Worm (Caenorhabditis elegans) whole organism, L2 larva: ENCODE results near the gene zig-12.
A peak's percentile ranks its signal among the peaks of the same experiment; 100 is the strongest.
"Not testable (repeated sequence)": the region's sequence is repeated elsewhere in the genome, so short reads cannot be mapped to it uniquely, and the experiment has no call there.

Experiments used
- C34F6.9 ChIP-seq: fragments of 150-350 bp; optimal IDR thresholded peaks from 2 replicates; lab custom pipeline; 2014; ENCODE audit warnings: missing biosample characterization, missing genetic modification characterization
- F13H6.1 ChIP-seq: sonication (generic microtip); optimal IDR thresholded peaks from 2 replicates; lab custom pipeline; 2016; ENCODE audit warnings: missing genetic modification characterization, missing compliant biosample characterization
- R02D3.7 ChIP-seq: fragments of 150-350 bp; optimal IDR thresholded peaks from 2 replicates; lab custom pipeline; 2014; ENCODE audit warnings: missing biosample characterization, missing genetic modification characterization
- Y55F3AM.14 ChIP-seq: fragments of 200-800 bp; sonication (Bioruptor generic); optimal IDR thresholded peaks from 2 replicates; lab custom pipeline; 2018; ENCODE audit warnings: mild to moderate bottlenecking, missing genetic modification characterization, missing compliant biosample characterization
- ZK546.5 ChIP-seq: sonication (generic microtip); optimal IDR thresholded peaks from 2 replicates; lab custom pipeline; 2017; ENCODE audit warnings: missing biosample characterization, missing genetic modification characterization
- alr-1 ChIP-seq: fragments of 150-350 bp; optimal IDR thresholded peaks from 2 replicates; lab custom pipeline; 2014; ENCODE audit warnings: missing biosample characterization, missing genetic modification characterization
- aly-2 ChIP-seq: fragments of 150-350 bp; optimal IDR thresholded peaks from 2 replicates; lab custom pipeline; 2014; ENCODE audit warnings: missing biosample characterization, missing genetic modification characterization
- ama-1 ChIP-seq: fragments of 150-350 bp; optimal IDR thresholded peaks from 2 replicates; lab custom pipeline; 2018; ENCODE audit warnings: inconsistent platforms
- blmp-1 ChIP-seq: sonication (generic microtip); optimal IDR thresholded peaks from 2 replicates; lab custom pipeline; 2017; ENCODE audit warnings: missing genetic modification characterization, mild to moderate bottlenecking, missing compliant biosample characterization, antibody characterized with exemption, moderate library complexity; ENCODE audit not compliant: insufficient read depth
- crh-2 ChIP-seq: sonication (generic microtip); optimal IDR thresholded peaks from 2 replicates; lab custom pipeline; 2017; ENCODE audit warnings: missing biosample characterization, missing genetic modification characterization
- egl-27 ChIP-seq: sonication (generic microtip); optimal IDR thresholded peaks from 3 replicates; lab custom pipeline; 2017; ENCODE audit warnings: missing biosample characterization, missing genetic modification reagents, missing genetic modification characterization
- elt-3 ChIP-seq: sonication (generic microtip); optimal IDR thresholded peaks from 2 replicates; lab custom pipeline; 2017; ENCODE audit warnings: missing biosample characterization, missing genetic modification characterization
- fos-1 ChIP-seq: fragments of 150-350 bp; optimal IDR thresholded peaks from 2 replicates; lab custom pipeline; 2014; ENCODE audit warnings: missing biosample characterization, missing genetic modification characterization
- gmeb-1 ChIP-seq: fragments of 150-350 bp; optimal IDR thresholded peaks from 2 replicates; lab custom pipeline; 2014; ENCODE audit warnings: missing biosample characterization, missing genetic modification characterization
- lin-11 ChIP-seq: fragments of 150-350 bp; sonication (generic microtip); optimal IDR thresholded peaks from 2 replicates; lab custom pipeline; 2014; ENCODE audit warnings: missing biosample characterization, missing genetic modification characterization, inconsistent platforms, mixed read lengths
- lin-13 ChIP-seq: fragments of 150-350 bp; optimal IDR thresholded peaks from 2 replicates; lab custom pipeline; 2014; ENCODE audit warnings: missing biosample characterization, missing genetic modification reagents, missing genetic modification characterization
- lin-39 ChIP-seq: fragments of 150-350 bp; optimal IDR thresholded peaks from 2 replicates; lab custom pipeline; 2014; ENCODE audit warnings: missing biosample characterization, missing genetic modification reagents, missing genetic modification characterization
- lsy-2 ChIP-seq, 2 experiments: fragments of 150-350 bp in 1 of 2; sonication (generic microtip) in 1 of 2; optimal IDR thresholded peaks; 2 replicates each; lab custom pipeline; 2014 to 2017; ENCODE audit warnings: missing biosample characterization in 2 of 2, missing genetic modification characterization in 2 of 2
- mab-5 ChIP-seq: fragments of 150-350 bp; optimal IDR thresholded peaks from 2 replicates; lab custom pipeline; 2014; ENCODE audit warnings: missing biosample characterization, missing genetic modification characterization
- mbf-1 ChIP-seq: sonication (generic microtip); optimal IDR thresholded peaks from 2 replicates; lab custom pipeline; 2017; ENCODE audit warnings: missing biosample characterization, missing genetic modification characterization
- nhr-10 ChIP-seq: sonication (generic microtip); optimal IDR thresholded peaks from 2 replicates; lab custom pipeline; 2017; ENCODE audit warnings: missing biosample characterization, missing genetic modification characterization
- nhr-129 ChIP-seq: fragments of 150-350 bp; optimal IDR thresholded peaks from 2 replicates; lab custom pipeline; 2014; ENCODE audit warnings: missing biosample characterization, missing genetic modification characterization
- nhr-21 ChIP-seq: fragments of 150-350 bp; optimal IDR thresholded peaks from 2 replicates; lab custom pipeline; 2014; ENCODE audit warnings: missing biosample characterization, missing genetic modification characterization
- nhr-23 ChIP-seq: fragments of 150-350 bp; optimal IDR thresholded peaks from 2 replicates; lab custom pipeline; 2014; ENCODE audit warnings: missing biosample characterization, missing genetic modification reagents, missing genetic modification characterization
- nhr-237 ChIP-seq: fragments of 150-350 bp; optimal IDR thresholded peaks from 2 replicates; lab custom pipeline; 2014; ENCODE audit warnings: missing biosample characterization, missing genetic modification characterization
- nhr-25 ChIP-seq: fragments of 150-350 bp; sonication (generic microtip); optimal IDR thresholded peaks from 3 replicates; lab custom pipeline; 2014; ENCODE audit warnings: missing biosample characterization, missing genetic modification characterization
- nhr-77 ChIP-seq: fragments of 150-350 bp; optimal IDR thresholded peaks from 2 replicates; lab custom pipeline; 2014; ENCODE audit warnings: missing biosample characterization, missing genetic modification characterization
- peb-1 ChIP-seq: fragments of 150-350 bp; optimal IDR thresholded peaks from 2 replicates; lab custom pipeline; 2014; ENCODE audit warnings: missing biosample characterization, missing genetic modification characterization
- sem-4 ChIP-seq: fragments of 150-350 bp; optimal IDR thresholded peaks from 2 replicates; lab custom pipeline; 2014; ENCODE audit warnings: missing biosample characterization, missing genetic modification reagents, missing genetic modification characterization
- sma-3 ChIP-seq: sonication (generic microtip); optimal IDR thresholded peaks from 2 replicates; lab custom pipeline; 2016; ENCODE audit warnings: missing genetic modification reagents, missing genetic modification characterization, missing compliant biosample characterization
- sma-9 ChIP-seq, 2 experiments: fragments of 150-350 bp in 1 of 2; sonication (generic microtip) in 1 of 2; optimal IDR thresholded peaks; 2 replicates each; lab custom pipeline; 2014 to 2016; ENCODE audit warnings: missing genetic modification characterization in 2 of 2, mild to moderate bottlenecking in 1 of 2, missing biosample characterization in 1 of 2, missing compliant biosample characterization in 1 of 2, missing genetic modification reagents in 1 of 2, moderate library complexity in 1 of 2
- snpc-4 ChIP-seq: fragments of 150-350 bp; optimal IDR thresholded peaks from 2 replicates; lab custom pipeline; 2014; ENCODE audit warnings: missing biosample characterization, missing genetic modification characterization
- unc-55 ChIP-seq: fragments of 150-350 bp; sonication (generic microtip); optimal IDR thresholded peaks from 3 replicates; lab custom pipeline; 2014; ENCODE audit warnings: missing biosample characterization, missing genetic modification reagents, missing genetic modification characterization
- unc-62 ChIP-seq: fragments of 150-350 bp; optimal IDR thresholded peaks from 2 replicates; lab custom pipeline; 2014; ENCODE audit warnings: missing biosample characterization, missing genetic modification reagents, missing genetic modification characterization
- ztf-1 ChIP-seq: fragments of 200-800 bp; sonication (Bioruptor generic); conservative IDR thresholded peaks from 2 replicates; pipeline ENCODE4 v1.3.6; 2022; ENCODE audit warnings: missing genetic modification characterization, missing compliant biosample characterization
- ztf-11 ChIP-seq: sonication (generic microtip); optimal IDR thresholded peaks from 2 replicates; lab custom pipeline; 2017; ENCODE audit warnings: missing biosample characterization, missing genetic modification characterization
- ztf-4 ChIP-seq: fragments of 150-350 bp; optimal IDR thresholded peaks from 2 replicates; lab custom pipeline; 2014; ENCODE audit warnings: missing biosample characterization, missing genetic modification characterization

The zig-12 gene

DNA sequence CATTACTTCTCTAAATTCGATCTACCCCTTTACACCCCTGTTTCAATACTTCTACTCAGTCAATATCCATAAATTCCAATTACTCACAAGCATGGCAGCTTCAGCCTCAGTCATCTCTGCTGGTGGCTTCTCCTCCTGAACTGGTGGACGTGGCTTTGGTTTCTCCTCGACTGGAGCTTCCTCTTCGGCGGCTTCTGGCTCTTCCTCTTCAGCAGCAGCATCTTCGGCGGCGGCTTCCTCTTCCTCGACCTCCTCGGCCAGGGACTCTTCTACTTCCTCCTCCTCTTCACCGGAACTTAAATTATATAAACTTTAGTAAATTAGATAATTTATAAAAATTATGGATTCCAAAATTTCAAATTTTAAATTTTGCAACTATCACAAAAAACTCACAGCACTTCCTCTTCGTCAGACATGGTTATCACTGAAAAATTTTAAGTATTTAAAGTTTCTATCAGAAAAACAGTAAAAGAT lies 40.5 kb upstream of the zig-12 start, which contains the start of gene tnt-2:
Gene tnt-2 (minus strand): TSS at position 424 of the 474 bp plus-strand sequence.
- TF ChIP-seq nhr-10 (tag; lab: Kevin White, UChicago) = no peak
- no peak for TF ChIP-seq gmeb-1 (tag; lab: Kevin White, UChicago)
- TF ChIP-seq ztf-4 (tag; lab: Kevin White, UChicago) = no peak
- TF ChIP-seq ztf-1 = no peak
- no peak for TF ChIP-seq alr-1 (tag; lab: Kevin White, UChicago)
- TF ChIP-seq, all 48 proteins: peak for 0

- TF ChIP-seq Y55F3AM.14 (GFP tag; lab: Kevin White, UChicago) (no peak), lsy-2 (tag; optimal IDR thresholded peaks at IDR 0.05; lab: Kevin White, UChicago) (peak in 1 of 2 experiments; percentile 35), alr-1 (tag; lab: Kevin White, UChicago) (no peak), C34F6.9 (tag; lab: Kevin White, UChicago) (no peak), nhr-77 (no peak), ZK546.5 (tag; lab: Kevin White, UChicago) (no peak), fos-1 (no peak), mab-5 (tag; lab: Kevin White, UChicago) (no peak), nhr-10 (tag; lab: Kevin White, UChicago) (no peak), lin-13 (peak; percentile 6), nhr-21 (tag; lab: Kevin White, UChicago) (no peak), sma-9 (GFP tag; optimal IDR thresholded peaks at IDR 0.05; lab: Kevin White, UChicago) (peak; percentile 46), sma-9 (tag; optimal IDR thresholded peaks at IDR 0.05; lab: Kevin White, UChicago) (no peak), sem-4 (tag; lab: Kevin White, UChicago) (peak; percentile 22), snpc-4 (tag; lab: Kevin White, UChicago) (peak; percentile 33), nhr-129 (peak; percentile 59), unc-55 (GFP tag; lab: Kevin White, UChicago) (no peak), peb-1 (tag; lab: Kevin White, UChicago) (no peak), blmp-1 (no peak), ztf-11 (tag; lab: Kevin White, UChicago) (no peak), ztf-1 (no peak), nhr-23 (no peak), ama-1 (lab: Kevin White, UChicago) (no peak), crh-2 (tag; lab: Kevin White, UChicago) (no peak), elt-3 (tag; lab: Kevin White, UChicago) (no peak), nhr-25 (no peak), sma-3 (GFP tag; lab: Kevin White, UChicago) (no peak), F13H6.1 (tag; lab: Kevin White, UChicago) (peak; percentile 83), R02D3.7 (tag; lab: Kevin White, UChicago) (no peak), aly-2 (tag; lab: Kevin White, UChicago) (no peak), egl-27 (tag; lab: Kevin White, UChicago) (no peak), lin-39 (tag; lab: Kevin White, UChicago) (no peak), mbf-1 (tag; lab: Kevin White, UChicago) (no peak), lin-11 (tag; lab: Kevin White, UChicago) (no peak)
- TF ChIP-seq, all 48 proteins: peak for 7
Measured at ce11 chrX:8723840-8724239, 39.9 kb upstream of the zig-12 start.

- TF ChIP-seq crh-2 (tag; lab: Kevin White, UChicago) (no peak), peb-1 (tag; lab: Kevin White, UChicago) (no peak), nhr-237 (tag; lab: Kevin White, UChicago) (no peak), lsy-2 (tag; optimal IDR thresholded peaks at IDR 0.05; lab: Kevin White, UChicago) (no peak), egl-27 (tag; lab: Kevin White, UChicago) (no peak), ztf-4 (tag; lab: Kevin White, UChicago) (no peak)
- TF ChIP-seq, all 48 proteins: peak for 0
Measured at ce11 chrX:8727306-8727705, 36.4 kb upstream of the zig-12 start, which contains the start of gene EGAP4.1. Gene EGAP4.1 (minus strand): TSS chrX:8727406.

ce11 chrX:8731822-8732221 lies 31.9 kb upstream of the zig-12 start, which contains the start of gene M02D8.6:
Gene M02D8.6 (minus strand): TSS chrX:8731922.
- not testable (repeated sequence) for TF ChIP-seq unc-62 (GFP tag; lab: Kevin White, UChicago); peb-1 (tag; lab: Kevin White, UChicago); blmp-1
